Fruit fly (Drosophila melanogaster) whole organism, wandering third instar larva: ENCODE measurements around the gene Octalpha2R.

Experiments
- Abd-B ChIP-seq: fragments of >200 bp; optimal IDR thresholded peaks from 2 replicates; lab custom pipeline; 2017; ENCODE audit warnings: missing biosample characterization, missing genetic modification characterization
- CG32264 ChIP-seq: fragments of 200-800 bp; sonication (Bioruptor generic); optimal IDR thresholded peaks from 2 replicates; lab custom pipeline; 2016; ENCODE audit warnings: missing biosample characterization, missing genetic modification characterization
- CG9705 ChIP-seq: fragments of 200-800 bp; sonication (Bioruptor generic); optimal IDR thresholded peaks from 2 replicates; lab custom pipeline; 2018; ENCODE audit warnings: missing biosample characterization, mild to moderate bottlenecking, missing genetic modification characterization
- CrebA ChIP-seq: fragments of 200-800 bp; sonication (Bioruptor generic); optimal IDR thresholded peaks from 2 replicates; lab custom pipeline; 2016; ENCODE audit warnings: missing biosample characterization, mild to moderate bottlenecking, missing genetic modification characterization, borderline replicate concordance
- Dfd ChIP-seq: fragments of >200 bp; optimal IDR thresholded peaks from 2 replicates; lab custom pipeline; 2017; ENCODE audit warnings: missing biosample characterization, missing genetic modification characterization
- Dif ChIP-seq: fragments of 200-275, 200-300 bp; sonication (Bioruptor generic); optimal IDR thresholded peaks from 2 replicates; lab custom pipeline; 2018; ENCODE audit warnings: missing biosample characterization, missing genetic modification characterization; ENCODE audit not compliant: partially characterized antibody
- GATAd ChIP-seq: sonication (Bioruptor generic); optimal IDR thresholded peaks from 2 replicates; lab custom pipeline; 2016; ENCODE audit warnings: missing biosample characterization, missing genetic modification characterization
- HLH106 ChIP-seq: fragments of 200-800 bp; optimal IDR thresholded peaks from 3 replicates; lab custom pipeline; 2019; ENCODE audit warnings: missing biosample characterization, mild to moderate bottlenecking, missing genetic modification characterization, moderate library complexity
- Hnf4 ChIP-seq: fragments of 200-800 bp; sonication (Bioruptor generic); optimal IDR thresholded peaks from 2 replicates; lab custom pipeline; 2016; ENCODE audit warnings: missing biosample characterization, mild to moderate bottlenecking, missing genetic modification characterization
- Hr78 ChIP-seq: fragments of >200 bp; optimal IDR thresholded peaks from 2 replicates; lab custom pipeline; 2017; ENCODE audit warnings: missing biosample characterization, missing genetic modification characterization
- Hr83 ChIP-seq: fragments of 200-300 bp; sonication (Bioruptor generic); optimal IDR thresholded peaks from 2 replicates; lab custom pipeline; 2016; ENCODE audit warnings: missing biosample characterization, mild to moderate bottlenecking, missing genetic modification characterization, moderate library complexity; ENCODE audit not compliant: poor library complexity, severe bottlenecking
- Jra ChIP-seq: sonication (Bioruptor generic); optimal IDR thresholded peaks from 2 replicates; lab custom pipeline; 2016; ENCODE audit warnings: missing biosample characterization, missing genetic modification characterization
- Mio ChIP-seq: sonication (Bioruptor generic); optimal IDR thresholded peaks from 2 replicates; lab custom pipeline; 2016; ENCODE audit warnings: missing biosample characterization, missing genetic modification characterization
- Myc ChIP-seq: fragments of >200 bp; optimal IDR thresholded peaks from 2 replicates; lab custom pipeline; 2017
- N ChIP-seq: fragments of >200 bp; optimal IDR thresholded peaks from 2 replicates; lab custom pipeline; 2018; ENCODE audit warnings: missing biosample characterization, missing external identifiers, missing genetic modification characterization
- OdsH ChIP-seq: fragments of 200-800 bp; sonication (Bioruptor generic); optimal IDR thresholded peaks from 2 replicates; lab custom pipeline; 2016; ENCODE audit warnings: missing biosample characterization, mild to moderate bottlenecking, missing genetic modification characterization
- Rel ChIP-seq, 2 experiments: fragments of 200-800 bp; sonication (Bioruptor generic) in 1 of 2; optimal IDR thresholded peaks; 2 replicates in 1 of 2; 3 replicates in 1 of 2; lab custom pipeline; 2016 to 2019; ENCODE audit warnings: mild to moderate bottlenecking in 2 of 2, missing biosample characterization in 2 of 2, missing genetic modification characterization in 2 of 2, moderate library complexity in 1 of 2
- Sp1 ChIP-seq: fragments of 200-800 bp; sonication (Bioruptor generic); optimal IDR thresholded peaks from 3 replicates; lab custom pipeline; 2019; ENCODE audit warnings: missing biosample characterization, mild to moderate bottlenecking, missing genetic modification characterization, moderate library complexity
- Vsx2 ChIP-seq: fragments of 200-300, 225-300 bp; sonication (Bioruptor generic); optimal IDR thresholded peaks from 2 replicates; lab custom pipeline; 2018; ENCODE audit warnings: missing biosample characterization, missing genetic modification characterization; ENCODE audit not compliant: partially characterized antibody
- br ChIP-seq: fragments of 200-800 bp; sonication (Bioruptor generic); optimal IDR thresholded peaks from 2 replicates; lab custom pipeline; 2016; ENCODE audit warnings: missing biosample characterization, missing genetic modification characterization
- brk ChIP-seq: fragments of 200-800 bp; sonication (Bioruptor generic); optimal IDR thresholded peaks from 2 replicates; lab custom pipeline; 2016; ENCODE audit warnings: missing biosample characterization, mild to moderate bottlenecking, missing genetic modification characterization
- dl ChIP-seq, 2 experiments: fragments of 175-275, 200-275 bp in 1 of 2; fragments of 200-275 bp in 1 of 2; sonication (Bioruptor generic); optimal IDR thresholded peaks; lab custom pipeline; 2018; ENCODE audit warnings: mild to moderate bottlenecking in 2 of 2, missing biosample characterization in 2 of 2, missing genetic modification characterization in 2 of 2, moderate library complexity in 2 of 2; ENCODE audit not compliant: partially characterized antibody in 2 of 2, insufficient read depth in 1 of 2
- dmrt93B ChIP-seq: fragments of 200-800 bp; sonication (Bioruptor generic); optimal IDR thresholded peaks from 2 replicates; lab custom pipeline; 2018; ENCODE audit warnings: missing biosample characterization, mild to moderate bottlenecking, missing genetic modification characterization
- dsf ChIP-seq: sonication (Bioruptor generic); optimal IDR thresholded peaks from 2 replicates; lab custom pipeline; 2016; ENCODE audit warnings: missing biosample characterization, missing genetic modification characterization, borderline replicate concordance
- ey ChIP-seq: fragments of 200-800 bp; sonication (Bioruptor generic); optimal IDR thresholded peaks from 2 replicates; lab custom pipeline; 2016; ENCODE audit warnings: missing biosample characterization, missing genetic modification characterization
- foxo ChIP-seq, 2 experiments: fragments of 200-800 bp; sonication (Bioruptor generic); optimal IDR thresholded peaks; 2 replicates in 1 of 2; 3 replicates in 1 of 2; lab custom pipeline; 2016 to 2017; ENCODE audit warnings: missing biosample characterization in 2 of 2, missing genetic modification characterization in 2 of 2
- fru ChIP-seq: fragments of 200-800 bp; sonication (Bioruptor generic); optimal IDR thresholded peaks from 3 replicates; lab custom pipeline; 2016; ENCODE audit warnings: missing biosample characterization, mild to moderate bottlenecking, missing genetic modification characterization
- h ChIP-seq: fragments of 200-800 bp; sonication (Bioruptor generic); optimal IDR thresholded peaks from 3 replicates; lab custom pipeline; 2016; ENCODE audit warnings: missing biosample characterization, mild to moderate bottlenecking, missing genetic modification characterization
- jim ChIP-seq: fragments of 175-275, 200-325 bp; sonication (Bioruptor generic); optimal IDR thresholded peaks from 2 replicates; lab custom pipeline; 2016; ENCODE audit warnings: missing biosample characterization, mild to moderate bottlenecking, missing genetic modification characterization
- lola ChIP-seq: fragments of >200 bp; optimal IDR thresholded peaks from 2 replicates; lab custom pipeline; 2017; ENCODE audit warnings: missing biosample characterization, missing genetic modification characterization
- pan ChIP-seq: fragments of >200 bp; optimal IDR thresholded peaks from 2 replicates; lab custom pipeline; 2017
- psq ChIP-seq: fragments of 200-800 bp; sonication (Bioruptor generic); optimal IDR thresholded peaks from 3 replicates; lab custom pipeline; 2017; ENCODE audit warnings: missing biosample characterization, mild to moderate bottlenecking, missing genetic modification characterization, moderate library complexity
- rgr ChIP-seq: fragments of 200-800 bp; sonication (Bioruptor generic); optimal IDR thresholded peaks from 3 replicates; lab custom pipeline; 2016; ENCODE audit warnings: missing biosample characterization, mild to moderate bottlenecking, missing genetic modification characterization
- sage ChIP-seq: fragments of 200-800 bp; sonication (Bioruptor generic); optimal IDR thresholded peaks from 2 replicates; lab custom pipeline; 2016; ENCODE audit warnings: missing biosample characterization, mild to moderate bottlenecking, missing genetic modification characterization
- sv ChIP-seq: fragments of 200-800 bp; sonication (Bioruptor generic); optimal IDR thresholded peaks from 3 replicates; lab custom pipeline; 2016; ENCODE audit warnings: missing biosample characterization, missing genetic modification characterization
- tai ChIP-seq: sonication (Bioruptor generic); optimal IDR thresholded peaks from 2 replicates; lab custom pipeline; 2016; ENCODE audit warnings: missing biosample characterization, missing genetic modification characterization
- usp ChIP-seq: fragments of >200 bp; optimal IDR thresholded peaks from 2 replicates; lab custom pipeline; 2017; ENCODE audit warnings: missing biosample characterization, missing genetic modification characterization
- woc ChIP-seq: sonication (Bioruptor generic); optimal IDR thresholded peaks from 2 replicates; lab custom pipeline; 2016; ENCODE audit warnings: missing biosample characterization, mild to moderate bottlenecking, missing genetic modification characterization

Octalpha2R gene

DNA sequence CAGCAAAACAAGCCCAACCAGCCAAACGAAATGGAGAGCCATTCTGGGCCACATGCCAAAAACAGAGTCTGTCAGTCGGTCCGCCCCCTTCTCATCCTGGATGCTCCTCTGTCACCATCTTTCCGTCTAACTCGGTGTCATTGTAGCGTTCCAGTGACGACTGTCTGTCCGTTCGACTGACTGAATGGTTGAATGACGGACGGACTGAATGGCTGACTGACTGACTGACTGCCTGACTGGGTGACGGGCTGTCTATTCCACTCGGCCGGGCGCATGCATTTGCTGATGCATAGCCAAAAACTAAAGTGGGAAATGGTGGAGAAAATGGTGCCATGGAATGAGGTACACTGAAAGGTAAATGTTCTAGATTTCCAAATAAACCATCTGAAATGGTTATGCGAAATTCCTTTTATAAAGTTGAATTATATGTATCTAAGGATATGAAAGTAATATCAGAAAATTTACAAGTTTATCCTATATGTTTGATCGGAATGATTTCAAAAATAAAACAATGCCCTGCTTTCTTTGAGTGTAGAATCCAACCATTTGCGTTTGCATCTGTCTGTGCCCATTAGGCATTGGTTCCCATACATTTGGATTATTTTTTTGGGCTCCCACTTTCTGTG, 44.6 kb downstream of the Octalpha2R start:
- TF ChIP-seq fru: no peak

- TF ChIP-seq N (peak; percentile 82), CrebA (no peak), Myc (lab: Kevin White, UChicago) (peak; percentile 86), Vsx2 (GFP tag; lab: Kevin White, UChicago) (peak; percentile 80), Rel (GFP tag; optimal IDR thresholded peaks at IDR 0.05; lab: Kevin White, UChicago) (no peak), Rel (tag; optimal IDR thresholded peaks at IDR 0.05; lab: Kevin White, UChicago) (no peak), Hnf4 (GFP tag; lab: Kevin White, UChicago) (no peak), Dif (GFP tag; lab: Kevin White, UChicago) (peak; percentile 34)
- TF ChIP-seq, all 38 proteins: peak for 4
These were observed 50.3 kb downstream of the Octalpha2R start for dm6 chr3R:18798759-18799158.

dm6 chr3R:18796256-18796655, 52.8 kb downstream of the Octalpha2R start:
- TF ChIP-seq dl (GFP tag; optimal IDR thresholded peaks at IDR 0.05; lab: Kevin White, UChicago; ENCODE audit: insufficient read depth in 1 of 2, partially characterized antibody in 2 of 2) (no peak), ey (GFP tag; lab: Kevin White, UChicago) (peak; percentile 7)

DNA sequence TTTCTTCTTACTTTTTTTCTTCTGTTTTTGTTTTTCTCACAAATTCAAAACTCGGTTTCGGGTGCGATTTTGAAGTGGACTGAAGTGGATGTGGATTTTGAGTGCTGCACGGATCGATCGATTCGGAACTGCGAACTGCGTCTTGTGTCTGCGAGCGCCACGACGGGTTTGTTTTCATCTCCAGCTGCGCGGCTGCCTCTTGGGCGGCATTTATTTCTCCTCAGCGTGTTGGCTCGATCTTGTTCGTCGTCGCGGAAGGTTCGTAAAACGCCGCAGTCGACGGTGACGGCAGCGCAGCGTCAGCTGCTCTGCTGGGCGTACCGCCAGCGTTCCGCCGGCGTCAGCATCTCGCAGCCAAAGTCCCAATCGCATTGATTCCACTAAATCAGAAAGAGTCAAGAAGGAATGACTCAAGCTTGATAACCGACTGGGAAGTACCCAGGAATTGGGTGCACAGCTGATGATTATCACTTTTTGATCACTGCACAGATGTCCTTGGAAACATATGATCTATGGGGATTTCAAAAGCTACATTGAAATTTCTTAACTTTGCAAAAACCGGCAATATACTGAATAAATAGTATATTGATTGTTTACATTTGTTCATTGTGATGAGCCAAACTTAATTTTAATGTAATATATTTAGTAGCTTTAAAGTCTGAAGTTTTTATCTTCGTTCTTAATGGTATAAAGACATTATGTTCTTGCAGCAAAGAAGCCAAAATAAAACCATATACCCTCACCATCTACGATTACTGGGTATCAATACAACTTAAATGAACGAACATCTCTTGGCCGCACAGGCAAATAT, 53.8 kb downstream of the Octalpha2R start, which contains the start of gene CG7720:
Gene CG7720, minus strand, starts transcription at position 170 of the 811 bp plus-strand sequence.
- TF ChIP-seq CrebA (no peak), foxo (GFP tag; optimal IDR thresholded peaks at IDR 0.05; lab: Kevin White, UChicago) (peak in 1 of 2 experiments; percentile 47), Dfd (GFP tag; lab: Kevin White, UChicago) (no peak), Dif (GFP tag; lab: Kevin White, UChicago) (peak; percentile 30), N (no peak), dsf (no peak), Vsx2 (GFP tag; lab: Kevin White, UChicago) (no peak), jim (GFP tag; lab: Kevin White, UChicago) (no peak), dmrt93B (GFP tag; lab: Kevin White, UChicago) (peak; percentile 60), Sp1 (peak; percentile 66), Rel (GFP tag; optimal IDR thresholded peaks at IDR 0.05; lab: Kevin White, UChicago) (no peak), Rel (tag; optimal IDR thresholded peaks at IDR 0.05; lab: Kevin White, UChicago) (no peak), psq (GFP tag; lab: Kevin White, UChicago) (peak; percentile 71), sv (GFP tag; lab: Kevin White, UChicago) (peak; percentile 36), Hr78 (no peak), Myc (lab: Kevin White, UChicago) (no peak), Hr83 (GFP tag; lab: Kevin White, UChicago) (no peak), OdsH (GFP tag; lab: Kevin White, UChicago) (peak; percentile 73), Mio (no peak), lola (no peak), tai (no peak), brk (GFP tag; lab: Kevin White, UChicago) (peak; percentile 13), woc (GFP tag; lab: Kevin White, UChicago) (peak; percentile 78), h (GFP tag; lab: Kevin White, UChicago) (peak; percentile 49), ey (GFP tag; lab: Kevin White, UChicago) (peak; percentile 62), Hnf4 (GFP tag; lab: Kevin White, UChicago) (no peak), Jra (GFP tag; lab: Kevin White, UChicago) (peak; percentile 16), fru (peak; percentile 61), rgr (GFP tag; lab: Kevin White, UChicago) (peak; percentile 56), CG32264 (GFP tag; lab: Kevin White, UChicago) (no peak), dl (GFP tag; optimal IDR thresholded peaks at IDR 0.05; lab: Kevin White, UChicago; ENCODE audit: insufficient read depth in 1 of 2, partially characterized antibody in 2 of 2) (no peak), GATAd (no peak), br (peak; percentile 50), pan (peak; percentile 65), Abd-B (no peak), sage (GFP tag; lab: Kevin White, UChicago) (no peak), usp (GFP tag; lab: Kevin White, UChicago) (no peak), HLH106 (peak; percentile 49), CG9705 (GFP tag; lab: Kevin White, UChicago) (peak; percentile 13)
